Fruit fly (Drosophila melanogaster): Measurements from ENCODE around the gene bard.

Gene bard

dm6 chr3R:18107575-18107974 is 26.7 kb downstream of the bard start:
- TF ChIP-seq sr (GFP tag; IDR thresholded peaks at IDR 0.05) (peak; percentile 99), grn (GFP tag; optimal IDR thresholded peaks at IDR 0.05) (no peak), vfl (GFP tag; optimal IDR thresholded peaks at IDR 0.05) (no peak), CG4360 (GFP tag; IDR thresholded peaks at IDR 0.05) (peak; percentile 47; the same call in 1 of the 2 replicates), CG10366 (GFP tag; IDR thresholded peaks at IDR 0.05) (peak; percentile 54), pho (GFP tag; optimal IDR thresholded peaks at IDR 0.05) (no peak), chinmo (GFP tag; IDR thresholded peaks at IDR 0.05; ENCODE audit: partially characterized antibody) (0 out of 4 replicates have a peak, but pooled peaks have one; percentile 46), bbx (GFP tag; IDR thresholded peaks at IDR 0.05; ENCODE audit: partially characterized antibody) (no peak), ken (GFP tag; IDR thresholded peaks at IDR 0.05) (no peak), CG4730 (GFP tag; IDR thresholded peaks at IDR 0.05) (no peak), dati (GFP tag; IDR thresholded peaks at IDR 0.05) (no peak), gt (GFP tag; IDR thresholded peaks at IDR 0.05) (no peak), Bgb (GFP tag; IDR thresholded peaks at IDR 0.05; ENCODE audit: partially characterized antibody) (no peak), Side (GFP tag; optimal IDR thresholded peaks at IDR 0.05) (no peak), BEAF-32 (GFP tag; optimal IDR thresholded peaks at IDR 0.05) (no peak), Ssrp (tag; optimal IDR thresholded peaks at IDR 0.05) (no peak), CG2116 (GFP tag; optimal IDR thresholded peaks at IDR 0.05) (no peak)

- TF ChIP-seq CG12769 (tag; optimal IDR thresholded peaks at IDR 0.05) (no peak), CG14860 (GFP tag; IDR thresholded peaks at IDR 0.05; ENCODE audit: partially characterized antibody) (peak; percentile 25; the same call in 1 of the 3 replicates), CG16813 (GFP tag; IDR thresholded peaks at IDR 0.05; ENCODE audit: partially characterized antibody) (peak; percentile 52; the same call in 1 of the 3 replicates), Oaz (GFP tag; IDR thresholded peaks at IDR 0.05) (no peak), Bdp1 (GFP tag; optimal IDR thresholded peaks at IDR 0.05) (peak; percentile 95), C15 (GFP tag; IDR thresholded peaks at IDR 0.05) (no peak), Pdp1 (GFP tag; optimal IDR thresholded peaks at IDR 0.05) (no peak), kni (GFP tag; optimal IDR thresholded peaks at IDR 0.05) (no peak), Rx (GFP tag; IDR thresholded peaks at IDR 0.05) (no peak), sna (GFP tag; IDR thresholded peaks at IDR 0.05; ENCODE audit: partially characterized antibody) (0 out of 2 replicates have a peak, but pooled peaks have one; percentile 23), CG3838 (GFP tag; optimal IDR thresholded peaks at IDR 0.05) (no peak), fd64A (GFP tag; optimal IDR thresholded peaks at IDR 0.05) (no peak), CG11696 (GFP tag; IDR thresholded peaks at IDR 0.05) (no peak), Usf (GFP tag; optimal IDR thresholded peaks at IDR 0.05) (no peak), dimm (GFP tag; IDR thresholded peaks at IDR 0.05) (no peak), Bgb (GFP tag; IDR thresholded peaks at IDR 0.05; ENCODE audit: partially characterized antibody) (0 out of 2 replicates have a peak, but pooled peaks have one; percentile 24), luna (GFP tag; optimal IDR thresholded peaks at IDR 0.05) (no peak), Trl (optimal IDR thresholded peaks at IDR 0.05) (no peak), Trl (GFP tag; optimal IDR thresholded peaks at IDR 0.05) (no peak), prd (optimal IDR thresholded peaks at IDR 0.05) (no peak), prd (GFP tag; IDR thresholded peaks at IDR 0.05) (no peak), disco-r (GFP tag; optimal IDR thresholded peaks at IDR 0.05) (no peak), CG15514 (GFP tag; optimal IDR thresholded peaks at IDR 0.05) (no peak), Scr (GFP tag; IDR thresholded peaks at IDR 0.05; ENCODE audit: partially characterized antibody) (peak; percentile 38), amos (GFP tag; IDR thresholded peaks at IDR 0.05; ENCODE audit: partially characterized antibody) (peak; percentile 36; the same call in 1 of the 2 replicates), Med (GFP tag) (peak; percentile 41)
These were observed 27.6 kb downstream of the bard start for dm6 chr3R:18108442-18108841.

All from whole organism, embryonic.